Fruit fly (Drosophila melanogaster): Measurements from ENCODE around the gene CG34452.

The CG34452 gene

DNA sequence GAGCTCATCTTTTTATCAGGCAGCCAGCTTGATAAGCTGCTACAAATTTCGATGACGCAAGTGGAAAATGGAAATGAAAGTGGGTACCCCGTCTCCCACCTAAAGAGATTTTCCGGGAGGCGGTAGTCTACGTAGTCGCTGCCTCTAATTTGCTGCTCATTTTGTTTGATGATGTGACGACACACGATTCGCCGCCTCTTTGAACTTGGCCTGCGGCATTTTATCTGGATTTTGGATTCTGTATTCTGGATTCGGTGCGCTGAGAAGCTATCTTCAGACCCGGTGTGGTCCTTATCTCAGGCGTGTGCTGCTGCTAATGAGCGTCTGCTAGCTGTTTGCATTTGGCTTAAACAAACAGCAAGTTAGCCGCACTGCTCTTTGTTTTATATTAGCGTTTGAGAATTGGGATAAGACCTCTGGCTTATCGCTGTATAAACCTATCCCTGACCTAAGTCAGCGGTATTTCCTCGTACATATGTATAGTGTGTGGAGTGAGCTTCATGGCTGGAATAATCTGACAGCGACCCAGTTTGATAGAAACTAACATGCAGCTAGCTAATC, 26.3 kb upstream of the CG34452 start:
- peak; percentile 62 for TF ChIP-seq CG15514 (GFP tag; optimal IDR thresholded peaks at IDR 0.05)
- no peak for TF ChIP-seq knrl (GFP tag; IDR thresholded peaks at IDR 0.05; ENCODE audit: partially characterized antibody)
- TF ChIP-seq CG30431 (GFP tag; optimal IDR thresholded peaks at IDR 0.05) = peak; percentile 26
- TF ChIP-seq E2f1 (GFP tag; IDR thresholded peaks at IDR 0.05) = peak; percentile 32; the same call in 1 of the 2 replicates
- peak; percentile 54 for TF ChIP-seq CG17568 (GFP tag; optimal IDR thresholded peaks at IDR 0.05)
- peak; percentile 65 for TF ChIP-seq Blimp-1 (GFP tag; optimal IDR thresholded peaks at IDR 0.05)
- TF ChIP-seq cato (GFP tag; optimal IDR thresholded peaks at IDR 0.05; ENCODE audit: borderline replicate concordance) = no peak
- no peak for TF ChIP-seq CG10431 (GFP tag; optimal IDR thresholded peaks at IDR 0.05)
- TF ChIP-seq CG2116 (GFP tag; optimal IDR thresholded peaks at IDR 0.05) = peak; percentile 20
- 0 out of 2 replicates have a peak, but pooled peaks have one; percentile 32 for TF ChIP-seq CG10959 (GFP tag; IDR thresholded peaks at IDR 0.05)
- TF ChIP-seq Hmx (GFP tag; optimal IDR thresholded peaks at IDR 0.05) = no peak
- TF ChIP-seq CG6175 (GFP tag; IDR thresholded peaks at IDR 0.05) = no peak
- no peak for TF ChIP-seq cg (GFP tag; optimal IDR thresholded peaks at IDR 0.05)
- TF ChIP-seq unpg (GFP tag; optimal IDR thresholded peaks at IDR 0.05) = peak; percentile 34
- TF ChIP-seq CG10366 (GFP tag; IDR thresholded peaks at IDR 0.05) = no peak
- TF ChIP-seq HLH54F (GFP tag; optimal IDR thresholded peaks at IDR 0.05) = peak; percentile 5
- TF ChIP-seq CG11456 (GFP tag; IDR thresholded peaks at IDR 0.05) = peak; percentile 63; the same call in 2 of the 3 replicates
- peak; percentile 12 for TF ChIP-seq gro (GFP tag; optimal IDR thresholded peaks at IDR 0.05)
- no peak for TF ChIP-seq abd-A (tag; optimal IDR thresholded peaks at IDR 0.05)
- peak; percentile 86 for TF ChIP-seq zen (tag; optimal IDR thresholded peaks at IDR 0.05)
- no peak for TF ChIP-seq CkIIα-i1 (GFP tag; IDR thresholded peaks at IDR 0.05)
- TF ChIP-seq ara (GFP tag; IDR thresholded peaks at IDR 0.05) = peak; percentile 76
- TF ChIP-seq Side (GFP tag; optimal IDR thresholded peaks at IDR 0.05) = peak; percentile 73
- TF ChIP-seq sc (optimal IDR thresholded peaks at IDR 0.05) = no peak
- TF ChIP-seq sc (GFP tag; optimal IDR thresholded peaks at IDR 0.05) = peak; percentile 63
- TF ChIP-seq CG12155 (GFP tag; optimal IDR thresholded peaks at IDR 0.05) = no peak
- peak; percentile 44 for TF ChIP-seq CG6854 (GFP tag; optimal IDR thresholded peaks at IDR 0.05)
- TF ChIP-seq CG17186 (GFP tag; optimal IDR thresholded peaks at IDR 0.05) = peak; percentile 0
- peak; percentile 57 for TF ChIP-seq schlank (tag; optimal IDR thresholded peaks at IDR 0.05)
- TF ChIP-seq PHDP (tag; optimal IDR thresholded peaks at IDR 0.05) = peak; percentile 68
- no peak for TF ChIP-seq gt (GFP tag; IDR thresholded peaks at IDR 0.05)
- TF ChIP-seq tna (GFP tag; IDR thresholded peaks at IDR 0.05; ENCODE audit: partially characterized antibody) = no peak
- TF ChIP-seq Vsx1 (GFP tag; optimal IDR thresholded peaks at IDR 0.05) = peak; percentile 74
- no peak for TF ChIP-seq Nf-YC (tag; optimal IDR thresholded peaks at IDR 0.05)
- TF ChIP-seq fu2 (GFP tag; optimal IDR thresholded peaks at IDR 0.05) = no peak
- TF ChIP-seq CG4854 (GFP tag; optimal IDR thresholded peaks at IDR 0.05) = peak; percentile 74
- peak; percentile 0 for TF ChIP-seq ind (GFP tag; optimal IDR thresholded peaks at IDR 0.05)
- peak; percentile 25; the same call in 1 of the 2 replicates for TF ChIP-seq HLH3B (GFP tag; IDR thresholded peaks at IDR 0.05)
- TF ChIP-seq CG18619 (GFP tag; optimal IDR thresholded peaks at IDR 0.05) = peak; percentile 58
- TF ChIP-seq pan (optimal IDR thresholded peaks at IDR 0.05) = no peak
- TF ChIP-seq pan (GFP tag; optimal IDR thresholded peaks at IDR 0.05 in 1 of 2, IDR thresholded peaks at IDR 0.05 in 1 of 2) = peak in 1 of 2 experiments; percentile 16
- peak; percentile 25 for TF ChIP-seq CG18476 (GFP tag; optimal IDR thresholded peaks at IDR 0.05)
- TF ChIP-seq Meics (GFP tag; optimal IDR thresholded peaks at IDR 0.05) = peak; percentile 59
- peak; percentile 46 for TF ChIP-seq CG15601 (tag; optimal IDR thresholded peaks at IDR 0.05)
- TF ChIP-seq CG15269 (tag; optimal IDR thresholded peaks at IDR 0.05) = peak; percentile 20
- peak; percentile 47; the same call in 1 of the 2 replicates for TF ChIP-seq CG14014 (GFP tag; IDR thresholded peaks at IDR 0.05)
- TF ChIP-seq H15 (GFP tag; IDR thresholded peaks at IDR 0.05) = no peak
- TF ChIP-seq CG12769 (tag; optimal IDR thresholded peaks at IDR 0.05) = peak; percentile 76
- no peak for TF ChIP-seq Oaz (GFP tag; IDR thresholded peaks at IDR 0.05)
- peak; percentile 16 for TF ChIP-seq twi (tag; optimal IDR thresholded peaks at IDR 0.05)
